Fruit fly (Drosophila melanogaster) whole organism, wandering third instar larva: ENCODE results near the gene Atat.
A peak's percentile ranks its signal among the peaks of the same experiment; 100 is the strongest.

Experiments used
- Abd-B ChIP-seq: fragments of >200 bp; optimal IDR thresholded peaks from 2 replicates; lab custom pipeline; 2017; ENCODE audit warnings: missing biosample characterization, missing genetic modification characterization
- CG32264 ChIP-seq: fragments of 200-800 bp; sonication (Bioruptor generic); optimal IDR thresholded peaks from 2 replicates; lab custom pipeline; 2016; ENCODE audit warnings: missing biosample characterization, missing genetic modification characterization
- CG9705 ChIP-seq: fragments of 200-800 bp; sonication (Bioruptor generic); optimal IDR thresholded peaks from 2 replicates; lab custom pipeline; 2018; ENCODE audit warnings: missing biosample characterization, mild to moderate bottlenecking, missing genetic modification characterization
- CrebA ChIP-seq: fragments of 200-800 bp; sonication (Bioruptor generic); optimal IDR thresholded peaks from 2 replicates; lab custom pipeline; 2016; ENCODE audit warnings: missing biosample characterization, mild to moderate bottlenecking, missing genetic modification characterization, borderline replicate concordance
- Dfd ChIP-seq: fragments of >200 bp; optimal IDR thresholded peaks from 2 replicates; lab custom pipeline; 2017; ENCODE audit warnings: missing biosample characterization, missing genetic modification characterization
- Dif ChIP-seq: fragments of 200-275, 200-300 bp; sonication (Bioruptor generic); optimal IDR thresholded peaks from 2 replicates; lab custom pipeline; 2018; ENCODE audit warnings: missing biosample characterization, missing genetic modification characterization; ENCODE audit not compliant: partially characterized antibody
- GATAd ChIP-seq: sonication (Bioruptor generic); optimal IDR thresholded peaks from 2 replicates; lab custom pipeline; 2016; ENCODE audit warnings: missing biosample characterization, missing genetic modification characterization
- HLH106 ChIP-seq: fragments of 200-800 bp; optimal IDR thresholded peaks from 3 replicates; lab custom pipeline; 2019; ENCODE audit warnings: missing biosample characterization, mild to moderate bottlenecking, missing genetic modification characterization, moderate library complexity
- Hnf4 ChIP-seq: fragments of 200-800 bp; sonication (Bioruptor generic); optimal IDR thresholded peaks from 2 replicates; lab custom pipeline; 2016; ENCODE audit warnings: missing biosample characterization, mild to moderate bottlenecking, missing genetic modification characterization
- Hr78 ChIP-seq: fragments of >200 bp; optimal IDR thresholded peaks from 2 replicates; lab custom pipeline; 2017; ENCODE audit warnings: missing biosample characterization, missing genetic modification characterization
- Hr83 ChIP-seq: fragments of 200-300 bp; sonication (Bioruptor generic); optimal IDR thresholded peaks from 2 replicates; lab custom pipeline; 2016; ENCODE audit warnings: missing biosample characterization, mild to moderate bottlenecking, missing genetic modification characterization, moderate library complexity; ENCODE audit not compliant: poor library complexity, severe bottlenecking
- Jra ChIP-seq: sonication (Bioruptor generic); optimal IDR thresholded peaks from 2 replicates; lab custom pipeline; 2016; ENCODE audit warnings: missing biosample characterization, missing genetic modification characterization
- Mio ChIP-seq: sonication (Bioruptor generic); optimal IDR thresholded peaks from 2 replicates; lab custom pipeline; 2016; ENCODE audit warnings: missing biosample characterization, missing genetic modification characterization
- Myc ChIP-seq: fragments of >200 bp; optimal IDR thresholded peaks from 2 replicates; lab custom pipeline; 2017
- N ChIP-seq: fragments of >200 bp; optimal IDR thresholded peaks from 2 replicates; lab custom pipeline; 2018; ENCODE audit warnings: missing biosample characterization, missing external identifiers, missing genetic modification characterization
- OdsH ChIP-seq: fragments of 200-800 bp; sonication (Bioruptor generic); optimal IDR thresholded peaks from 2 replicates; lab custom pipeline; 2016; ENCODE audit warnings: missing biosample characterization, mild to moderate bottlenecking, missing genetic modification characterization
- Rel ChIP-seq, 2 experiments: fragments of 200-800 bp; sonication (Bioruptor generic) in 1 of 2; optimal IDR thresholded peaks; 2 replicates in 1 of 2; 3 replicates in 1 of 2; lab custom pipeline; 2016 to 2019; ENCODE audit warnings: mild to moderate bottlenecking in 2 of 2, missing biosample characterization in 2 of 2, missing genetic modification characterization in 2 of 2, moderate library complexity in 1 of 2
- Sp1 ChIP-seq: fragments of 200-800 bp; sonication (Bioruptor generic); optimal IDR thresholded peaks from 3 replicates; lab custom pipeline; 2019; ENCODE audit warnings: missing biosample characterization, mild to moderate bottlenecking, missing genetic modification characterization, moderate library complexity
- Vsx2 ChIP-seq: fragments of 200-300, 225-300 bp; sonication (Bioruptor generic); optimal IDR thresholded peaks from 2 replicates; lab custom pipeline; 2018; ENCODE audit warnings: missing biosample characterization, missing genetic modification characterization; ENCODE audit not compliant: partially characterized antibody
- br ChIP-seq: fragments of 200-800 bp; sonication (Bioruptor generic); optimal IDR thresholded peaks from 2 replicates; lab custom pipeline; 2016; ENCODE audit warnings: missing biosample characterization, missing genetic modification characterization
- brk ChIP-seq: fragments of 200-800 bp; sonication (Bioruptor generic); optimal IDR thresholded peaks from 2 replicates; lab custom pipeline; 2016; ENCODE audit warnings: missing biosample characterization, mild to moderate bottlenecking, missing genetic modification characterization
- dl ChIP-seq, 2 experiments: fragments of 175-275, 200-275 bp in 1 of 2; fragments of 200-275 bp in 1 of 2; sonication (Bioruptor generic); optimal IDR thresholded peaks; lab custom pipeline; 2018; ENCODE audit warnings: mild to moderate bottlenecking in 2 of 2, missing biosample characterization in 2 of 2, missing genetic modification characterization in 2 of 2, moderate library complexity in 2 of 2; ENCODE audit not compliant: partially characterized antibody in 2 of 2, insufficient read depth in 1 of 2
- dmrt93B ChIP-seq: fragments of 200-800 bp; sonication (Bioruptor generic); optimal IDR thresholded peaks from 2 replicates; lab custom pipeline; 2018; ENCODE audit warnings: missing biosample characterization, mild to moderate bottlenecking, missing genetic modification characterization
- dsf ChIP-seq: sonication (Bioruptor generic); optimal IDR thresholded peaks from 2 replicates; lab custom pipeline; 2016; ENCODE audit warnings: missing biosample characterization, missing genetic modification characterization, borderline replicate concordance
- ey ChIP-seq: fragments of 200-800 bp; sonication (Bioruptor generic); optimal IDR thresholded peaks from 2 replicates; lab custom pipeline; 2016; ENCODE audit warnings: missing biosample characterization, missing genetic modification characterization
- foxo ChIP-seq, 2 experiments: fragments of 200-800 bp; sonication (Bioruptor generic); optimal IDR thresholded peaks; 2 replicates in 1 of 2; 3 replicates in 1 of 2; lab custom pipeline; 2016 to 2017; ENCODE audit warnings: missing biosample characterization in 2 of 2, missing genetic modification characterization in 2 of 2
- fru ChIP-seq: fragments of 200-800 bp; sonication (Bioruptor generic); optimal IDR thresholded peaks from 3 replicates; lab custom pipeline; 2016; ENCODE audit warnings: missing biosample characterization, mild to moderate bottlenecking, missing genetic modification characterization
- h ChIP-seq: fragments of 200-800 bp; sonication (Bioruptor generic); optimal IDR thresholded peaks from 3 replicates; lab custom pipeline; 2016; ENCODE audit warnings: missing biosample characterization, mild to moderate bottlenecking, missing genetic modification characterization
- pan ChIP-seq: fragments of >200 bp; optimal IDR thresholded peaks from 2 replicates; lab custom pipeline; 2017
- psq ChIP-seq: fragments of 200-800 bp; sonication (Bioruptor generic); optimal IDR thresholded peaks from 3 replicates; lab custom pipeline; 2017; ENCODE audit warnings: missing biosample characterization, mild to moderate bottlenecking, missing genetic modification characterization, moderate library complexity
- rgr ChIP-seq: fragments of 200-800 bp; sonication (Bioruptor generic); optimal IDR thresholded peaks from 3 replicates; lab custom pipeline; 2016; ENCODE audit warnings: missing biosample characterization, mild to moderate bottlenecking, missing genetic modification characterization
- sage ChIP-seq: fragments of 200-800 bp; sonication (Bioruptor generic); optimal IDR thresholded peaks from 2 replicates; lab custom pipeline; 2016; ENCODE audit warnings: missing biosample characterization, mild to moderate bottlenecking, missing genetic modification characterization
- sv ChIP-seq: fragments of 200-800 bp; sonication (Bioruptor generic); optimal IDR thresholded peaks from 3 replicates; lab custom pipeline; 2016; ENCODE audit warnings: missing biosample characterization, missing genetic modification characterization
- tai ChIP-seq: sonication (Bioruptor generic); optimal IDR thresholded peaks from 2 replicates; lab custom pipeline; 2016; ENCODE audit warnings: missing biosample characterization, missing genetic modification characterization
- usp ChIP-seq: fragments of >200 bp; optimal IDR thresholded peaks from 2 replicates; lab custom pipeline; 2017; ENCODE audit warnings: missing biosample characterization, missing genetic modification characterization
- woc ChIP-seq: sonication (Bioruptor generic); optimal IDR thresholded peaks from 2 replicates; lab custom pipeline; 2016; ENCODE audit warnings: missing biosample characterization, mild to moderate bottlenecking, missing genetic modification characterization

Atat gene

DNA sequence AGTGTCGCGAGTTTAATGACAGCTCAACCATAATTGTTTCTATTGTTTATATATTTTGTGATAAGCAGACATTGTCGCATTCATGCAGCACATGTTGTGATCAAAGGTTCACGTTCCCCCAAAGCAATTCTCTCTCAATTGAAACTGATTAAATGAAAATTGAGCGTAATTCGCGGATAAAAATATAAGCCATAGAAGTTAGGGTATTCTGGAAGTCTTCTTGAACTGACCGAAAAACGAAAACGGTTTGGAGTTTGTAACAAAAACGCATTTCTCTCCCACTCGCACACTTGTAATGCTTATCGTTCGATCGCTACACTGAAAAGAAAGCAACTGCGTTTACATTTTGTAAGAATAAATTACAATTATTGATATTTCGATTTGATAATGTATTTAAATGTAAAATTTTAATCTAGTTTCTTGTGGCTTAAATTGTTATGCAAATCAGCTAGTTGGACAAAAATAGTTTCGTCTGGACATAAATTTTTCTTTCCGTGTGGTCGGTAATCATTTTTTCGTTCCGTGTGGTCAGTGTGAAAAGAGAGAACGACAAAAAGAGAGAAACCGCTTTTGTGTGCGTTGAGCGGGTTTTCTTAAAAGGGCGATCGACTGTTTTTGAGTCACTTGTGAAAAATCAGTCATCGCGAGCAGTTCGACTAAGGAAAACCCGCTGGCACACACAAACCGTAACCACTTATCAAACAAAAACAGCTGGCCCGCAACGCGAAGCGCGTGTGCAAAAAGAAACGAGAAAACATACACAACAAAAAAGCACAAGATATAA, 3.7 kb downstream of the Atat start, which contains the start of gene aay (continued):
- TF ChIP-seq GATAd (peak; percentile 90), Dif (GFP tag; lab: Kevin White, UChicago) (no peak), h (GFP tag; lab: Kevin White, UChicago) (peak; percentile 99), sv (GFP tag; lab: Kevin White, UChicago) (peak; percentile 98), psq (GFP tag; lab: Kevin White, UChicago) (peak; percentile 97), tai (peak; percentile 92), Myc (lab: Kevin White, UChicago) (no peak), rgr (peak; percentile 99), Hr78 (GFP tag; lab: Kevin White, UChicago) (no peak), HLH106 (peak; percentile 98), dmrt93B (GFP tag; lab: Kevin White, UChicago) (peak; percentile 95)

DNA sequence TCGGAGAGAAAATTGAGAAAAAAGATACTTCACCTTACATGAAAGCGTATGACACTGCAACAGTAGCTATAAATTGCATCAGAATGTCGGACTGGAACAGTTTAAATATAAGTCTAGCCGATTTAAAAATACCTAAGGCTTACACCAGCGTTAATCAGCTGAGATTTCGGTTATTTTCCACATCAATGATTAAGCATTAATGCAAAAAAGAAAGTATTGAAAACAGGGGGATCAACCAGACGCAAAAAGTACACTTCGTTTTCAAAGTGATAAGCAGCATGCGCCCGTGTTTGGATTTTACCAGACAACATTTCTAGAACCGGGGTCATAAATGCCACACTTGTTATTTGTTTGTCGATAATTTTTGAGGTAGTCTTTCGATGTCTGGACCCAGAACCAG, 4.4 kb downstream of the Atat start:
- TF ChIP-seq Rel (GFP tag; optimal IDR thresholded peaks at IDR 0.05; lab: Kevin White, UChicago) (no peak), Rel (tag; optimal IDR thresholded peaks at IDR 0.05; lab: Kevin White, UChicago) (peak; percentile 90), Jra (GFP tag; lab: Kevin White, UChicago) (no peak), psq (GFP tag; lab: Kevin White, UChicago) (no peak), Hnf4 (no peak), br (GFP tag; lab: Kevin White, UChicago) (no peak)

DNA sequence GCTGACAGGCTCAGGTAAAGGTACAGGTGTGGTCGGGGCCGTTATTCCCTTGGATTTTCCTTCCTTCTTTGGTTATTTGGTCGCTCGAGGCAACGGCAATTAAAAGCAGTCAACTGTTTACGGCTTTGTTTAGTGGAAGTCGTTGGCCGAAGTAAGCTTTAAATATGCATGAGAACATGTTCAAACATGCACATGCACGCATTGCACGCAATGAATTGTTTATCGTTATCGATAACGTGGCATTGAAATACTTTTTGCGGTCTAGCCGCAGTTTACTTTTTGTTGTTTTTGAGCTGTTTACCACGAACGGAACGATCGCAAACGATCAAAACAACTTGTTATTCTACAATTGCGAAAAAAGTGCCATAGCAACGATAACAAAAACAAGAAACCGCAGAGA, 4.9 kb downstream of the Atat start:
- TF ChIP-seq Mio (GFP tag; lab: Kevin White, UChicago) (no peak), sage (no peak), GATAd (no peak)

DNA sequence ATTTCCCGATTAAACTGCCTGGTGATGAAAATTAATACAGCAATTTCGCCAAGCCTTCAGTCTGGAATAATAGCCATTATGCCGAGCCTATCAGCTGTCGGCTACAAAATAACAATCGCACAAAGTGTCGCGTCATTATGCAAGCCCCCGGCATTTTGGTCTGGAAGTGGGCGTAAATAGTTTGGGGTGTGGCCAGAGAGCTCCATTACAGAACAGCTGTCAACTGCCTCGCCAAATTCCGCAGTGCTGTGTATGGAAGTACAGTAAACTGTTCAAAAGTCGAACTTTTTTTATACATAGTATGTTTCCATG, 5.8 kb downstream of the Atat start:
- TF ChIP-seq Rel (GFP tag; optimal IDR thresholded peaks at IDR 0.05; lab: Kevin White, UChicago) (no peak), Rel (tag; optimal IDR thresholded peaks at IDR 0.05; lab: Kevin White, UChicago) (no peak)

DNA sequence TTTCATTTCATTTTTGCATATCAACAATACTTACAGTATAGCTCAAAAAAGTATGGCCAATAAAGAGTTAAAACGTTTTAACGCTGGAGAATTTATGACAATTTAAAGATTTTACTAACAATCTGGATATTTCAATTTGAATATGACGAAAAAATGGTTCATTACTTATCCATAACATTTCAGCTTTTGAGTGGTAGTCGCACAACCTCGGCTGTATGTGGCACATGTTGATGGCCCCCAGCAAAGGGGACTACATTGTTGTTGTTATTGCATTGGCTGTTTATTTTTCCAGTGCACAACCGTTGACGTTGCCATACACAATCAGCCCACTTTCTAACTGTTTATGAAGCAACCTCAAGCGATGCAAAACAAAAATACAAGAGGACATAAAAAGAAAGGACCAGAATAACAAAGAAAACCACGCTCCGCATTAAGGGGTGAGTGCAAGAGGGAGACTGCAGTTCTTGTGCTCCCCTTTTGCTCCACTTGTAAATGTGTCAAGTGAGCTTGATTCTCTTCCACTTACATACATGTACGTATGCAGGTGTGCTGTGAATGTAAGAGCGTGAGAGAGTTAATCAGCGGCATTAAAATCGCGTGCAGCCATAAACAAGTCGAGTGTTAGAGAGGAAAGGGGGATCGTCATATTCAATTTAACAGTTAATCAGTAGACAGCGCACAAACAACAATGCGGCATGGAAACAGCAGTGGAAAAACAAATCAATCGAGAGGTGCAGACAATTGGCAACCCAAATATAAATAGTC, 6.3 kb downstream of the Atat start:
- TF ChIP-seq Sp1: peak; percentile 90
- peak; percentile 90 for TF ChIP-seq OdsH (GFP tag; lab: Kevin White, UChicago)
- TF ChIP-seq Hnf4: peak; percentile 87
- TF ChIP-seq dsf (GFP tag; lab: Kevin White, UChicago): peak; percentile 27
- TF ChIP-seq Jra (GFP tag; lab: Kevin White, UChicago): peak; percentile 88
- peak; percentile 60 to 92 for TF ChIP-seq foxo (GFP tag; optimal IDR thresholded peaks at IDR 0.05; lab: Kevin White, UChicago)
- TF ChIP-seq dmrt93B (GFP tag; lab: Kevin White, UChicago): peak; percentile 80
- peak; percentile 71 for TF ChIP-seq sage
- TF ChIP-seq N: no peak
- TF ChIP-seq woc (GFP tag; lab: Kevin White, UChicago): peak; percentile 77
- no peak for TF ChIP-seq Dfd (GFP tag; lab: Kevin White, UChicago)
- TF ChIP-seq Mio (GFP tag; lab: Kevin White, UChicago): peak; percentile 27
- no peak for TF ChIP-seq pan (lab: Kevin White, UChicago)
- TF ChIP-seq ey (GFP tag; lab: Kevin White, UChicago): peak; percentile 93
- TF ChIP-seq fru: peak; percentile 94
- no peak for TF ChIP-seq Hr83 (GFP tag; lab: Kevin White, UChicago)
- peak; percentile 91 for TF ChIP-seq HLH106
- peak; percentile 90 for TF ChIP-seq h (GFP tag; lab: Kevin White, UChicago)
- TF ChIP-seq tai: peak; percentile 78
- TF ChIP-seq br (GFP tag; lab: Kevin White, UChicago): peak; percentile 95
- TF ChIP-seq CG32264 (GFP tag; lab: Kevin White, UChicago): peak; percentile 86
- TF ChIP-seq Dif (GFP tag; lab: Kevin White, UChicago): no peak
- peak; percentile 88 for TF ChIP-seq rgr
- TF ChIP-seq psq (GFP tag; lab: Kevin White, UChicago): peak; percentile 86
- TF ChIP-seq sv (GFP tag; lab: Kevin White, UChicago): no peak
- no peak for TF ChIP-seq dl (GFP tag; optimal IDR thresholded peaks at IDR 0.05; lab: Kevin White, UChicago; ENCODE audit: insufficient read depth in 1 of 2, partially characterized antibody in 2 of 2)
- peak; percentile 38 for TF ChIP-seq brk (GFP tag; lab: Kevin White, UChicago)
- no peak for TF ChIP-seq CrebA
- TF ChIP-seq Abd-B (GFP tag; lab: Kevin White, UChicago): no peak
- TF ChIP-seq GATAd: peak; percentile 12
- no peak for TF ChIP-seq usp (GFP tag; lab: Kevin White, UChicago)
- no peak for TF ChIP-seq Vsx2 (GFP tag; lab: Kevin White, UChicago)
- TF ChIP-seq Myc (lab: Kevin White, UChicago): no peak
- TF ChIP-seq Rel (GFP tag; optimal IDR thresholded peaks at IDR 0.05; lab: Kevin White, UChicago): peak; percentile 46
- TF ChIP-seq Rel (tag; optimal IDR thresholded peaks at IDR 0.05; lab: Kevin White, UChicago): peak; percentile 66
- TF ChIP-seq CG9705: peak; percentile 62
